Worm (Caenorhabditis elegans): ENCODE data around the gene F16B4.6.

DNA sequence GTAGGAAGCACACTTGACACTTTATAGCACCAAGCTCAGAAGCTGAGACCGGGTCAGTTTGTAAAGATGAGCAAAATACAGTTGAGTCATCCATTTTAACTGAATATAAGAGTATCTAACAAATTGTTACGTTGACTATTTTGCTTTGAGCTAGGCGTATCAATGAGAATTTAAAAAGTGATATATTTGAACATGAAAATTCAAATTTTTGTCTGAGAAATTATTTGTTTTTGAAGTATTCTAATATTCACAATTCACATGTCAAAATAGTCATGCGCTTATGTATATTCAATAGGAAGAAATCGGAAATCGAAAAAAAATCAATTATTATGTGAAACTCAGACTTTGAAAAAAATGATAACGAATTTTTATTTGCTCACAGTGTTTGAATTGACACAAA, 37.3 kb downstream of the F16B4.6 start, which contains the start of gene nhr-110:
- TF ChIP-seq unc-62 (GFP tag; optimal IDR thresholded peaks at IDR 0.05) (no peak), tbx-2 (tag; optimal IDR thresholded peaks at IDR 0.05) (no peak)

All from whole organism, L3 larva.